Worm (Caenorhabditis elegans) whole organism, midembryonic: ENCODE measurements around the gene F59B1.6.

ENCODE experiments used
- T22C8.4 ChIP-seq: fragments of 200-800 bp; sonication (Bioruptor generic); IDR thresholded peaks from 2 replicates; pipeline ENCODE4 v1.3.6; 2022; ENCODE audit warnings: missing genetic modification characterization, missing compliant biosample characterization
- cog-1 ChIP-seq: sonication (generic microtip); optimal IDR thresholded peaks from 2 replicates; lab custom pipeline; 2016; ENCODE audit warnings: missing genetic modification characterization, missing compliant biosample characterization
- flt-1 ChIP-seq: fragments of 200-800 bp; sonication (Bioruptor generic); IDR thresholded peaks from 2 replicates; pipeline ENCODE4 v1.3.6; 2022; ENCODE audit warnings: missing genetic modification characterization, missing compliant biosample characterization
- klf-2 ChIP-seq: fragments of 200-800 bp; sonication (Bioruptor generic); conservative IDR thresholded peaks from 2 replicates; pipeline ENCODE4 v1.3.6; 2022; ENCODE audit warnings: missing genetic modification reagents, missing genetic modification characterization, missing compliant biosample characterization
- med-1 ChIP-seq: sonication (generic microtip); optimal IDR thresholded peaks from 2 replicates; lab custom pipeline; 2017; ENCODE audit warnings: missing genetic modification characterization, mild to moderate bottlenecking, missing compliant biosample characterization, antibody characterized with exemption, missing genetic modification reagents; ENCODE audit not compliant: insufficient read depth
- ref-1 ChIP-seq: fragments of 200-800 bp; sonication (Bioruptor generic); conservative IDR thresholded peaks from 2 replicates; pipeline ENCODE4 v1.3.6; 2022; ENCODE audit warnings: missing genetic modification reagents, missing genetic modification characterization, missing compliant biosample characterization
- tab-1 ChIP-seq: fragments of 200-800 bp; sonication (Bioruptor generic); IDR thresholded peaks from 2 replicates; pipeline ENCODE4 v1.3.6; 2022; ENCODE audit warnings: missing genetic modification characterization, missing compliant biosample characterization
- ztf-23 ChIP-seq: fragments of 200-800 bp; sonication (Bioruptor generic); IDR thresholded peaks from 2 replicates; pipeline ENCODE4 v1.3.6; 2022; ENCODE audit warnings: missing genetic modification reagents, missing genetic modification characterization, missing compliant biosample characterization
- ztf-29 ChIP-seq: fragments of 200-800 bp; sonication (Bioruptor generic); IDR thresholded peaks from 2 replicates; pipeline ENCODE4 v1.3.6; 2022; ENCODE audit warnings: missing genetic modification reagents, missing genetic modification characterization, missing compliant biosample characterization

- peak; percentile 76 for TF ChIP-seq ztf-23 (GFP tag; lab: Robert Waterston, UW)
- peak; percentile 49; the same call in 1 of the 2 replicates for TF ChIP-seq ztf-29
- no peak for TF ChIP-seq ref-1 (GFP tag; lab: Robert Waterston, UW)
- peak; percentile 66 for TF ChIP-seq med-1 (GFP tag; lab: Kevin White, UChicago)
- TF ChIP-seq tab-1 (GFP tag; lab: Robert Waterston, UW), result peak; percentile 81; the same call in 1 of the 2 replicates
- no peak for TF ChIP-seq cog-1
- peak; percentile 74 for TF ChIP-seq flt-1 (GFP tag; lab: Robert Waterston, UW)
- TF ChIP-seq klf-2 (GFP tag; lab: Robert Waterston, UW), result 0 out of 2 replicates have a peak, but pooled peaks have one; percentile 57
- TF ChIP-seq T22C8.4 (GFP tag; lab: Robert Waterston, UW), result 0 out of 2 replicates have a peak, but pooled peaks have one; percentile 15
Observed at ce11 chrV:3587633-3588032, 43.9 kb downstream of the F59B1.6 start.
